Fruit fly (Drosophila melanogaster): ENCODE results near the gene CG15923.

DNA sequence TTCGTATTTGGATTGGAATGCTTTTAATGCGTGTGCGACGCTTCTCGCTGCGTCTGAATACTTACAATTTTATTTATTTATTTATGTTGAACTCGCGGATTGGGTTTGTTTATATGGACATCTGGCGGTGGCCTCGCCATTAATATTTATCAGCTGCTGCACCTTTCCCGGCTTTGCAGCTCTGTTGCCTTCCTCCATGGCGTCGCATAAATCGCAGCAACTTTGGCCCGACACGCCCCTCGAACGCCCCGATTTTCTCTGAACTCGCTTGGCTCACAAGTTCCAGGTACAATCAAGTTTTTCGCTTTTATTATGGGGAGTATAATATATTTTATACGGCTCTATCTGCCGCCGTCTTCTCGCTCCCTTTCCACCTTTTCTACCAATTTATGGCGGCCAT, 16.6 kb downstream of the CG15923 start:
- no peak for TF ChIP-seq CG8478 (optimal IDR thresholded peaks at IDR 0.05)
- no peak for TF ChIP-seq CTCF (optimal IDR thresholded peaks at IDR 0.05)
